Worm (Caenorhabditis elegans) whole organism, midembryonic: ENCODE data around the gene F23D12.4.

Experiments used
- flt-1 ChIP-seq: fragments of 200-800 bp; sonication (Bioruptor generic); IDR thresholded peaks from 2 replicates; pipeline ENCODE4 v1.3.6; 2022; ENCODE audit warnings: missing genetic modification characterization, missing compliant biosample characterization
- tab-1 ChIP-seq: fragments of 200-800 bp; sonication (Bioruptor generic); IDR thresholded peaks from 2 replicates; pipeline ENCODE4 v1.3.6; 2022; ENCODE audit warnings: missing genetic modification characterization, missing compliant biosample characterization
- ztf-29 ChIP-seq: fragments of 200-800 bp; sonication (Bioruptor generic); IDR thresholded peaks from 2 replicates; pipeline ENCODE4 v1.3.6; 2022; ENCODE audit warnings: missing genetic modification reagents, missing genetic modification characterization, missing compliant biosample characterization

DNA sequence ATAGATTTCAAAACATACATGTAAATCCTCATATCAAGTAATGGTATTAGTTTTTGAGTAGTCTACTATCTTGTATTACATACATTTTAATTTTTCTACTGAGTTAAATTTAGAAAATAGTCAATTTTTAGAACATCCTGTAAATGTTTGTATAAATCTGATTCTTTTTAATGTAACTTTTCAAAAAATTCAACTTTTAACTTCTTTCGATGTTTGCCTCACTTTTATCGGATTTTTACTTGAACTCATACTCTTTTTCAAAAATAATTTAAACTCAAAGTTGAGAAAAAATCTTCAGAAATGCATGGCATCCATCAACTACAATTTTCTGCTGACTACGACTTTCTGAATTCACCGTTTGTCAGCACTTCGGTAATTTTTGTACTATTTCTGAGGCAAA is 19.7 kb downstream of the F23D12.4 start, which contains the start of gene M163.7:
- TF ChIP-seq flt-1 (GFP tag; lab: Robert Waterston, UW) = no peak
- no peak for TF ChIP-seq tab-1 (GFP tag; lab: Robert Waterston, UW)
- no peak for TF ChIP-seq ztf-29 (GFP tag; lab: Robert Waterston, UW)
